Worm (Caenorhabditis elegans) whole organism, L3 larva: Measurements from ENCODE around the gene Y25C1A.7.

Source experiments
- ZK546.5 ChIP-seq: sonication (generic microtip); optimal IDR thresholded peaks from 2 replicates; lab custom pipeline; 2017; ENCODE audit warnings: missing biosample characterization, missing genetic modification characterization
- aly-2 ChIP-seq: fragments of 150-350 bp; optimal IDR thresholded peaks from 2 replicates; lab custom pipeline; 2014; ENCODE audit warnings: missing biosample characterization, missing genetic modification characterization
- ceh-28 ChIP-seq: fragments of 150-350 bp; optimal IDR thresholded peaks from 2 replicates; lab custom pipeline; 2014; ENCODE audit warnings: missing biosample characterization, missing genetic modification reagents, missing genetic modification characterization
- ceh-82 ChIP-seq: fragments of 150-350 bp; optimal IDR thresholded peaks from 2 replicates; lab custom pipeline; 2014; ENCODE audit warnings: missing biosample characterization, missing genetic modification characterization
- egl-27 ChIP-seq: sonication (generic microtip); optimal IDR thresholded peaks from 4 replicates; lab custom pipeline; 2017; ENCODE audit warnings: missing biosample characterization, missing genetic modification reagents, missing genetic modification characterization
- elt-2 ChIP-seq: sonication (generic microtip); optimal IDR thresholded peaks from 2 replicates; lab custom pipeline; 2016; ENCODE audit warnings: missing genetic modification reagents, mild to moderate bottlenecking, missing genetic modification characterization, missing compliant biosample characterization
- fos-1 ChIP-seq: fragments of 150-350 bp; optimal IDR thresholded peaks from 2 replicates; lab custom pipeline; 2014; ENCODE audit warnings: missing biosample characterization, missing genetic modification characterization
- lsy-12 ChIP-seq: sonication (generic microtip); optimal IDR thresholded peaks from 2 replicates; lab custom pipeline; 2016; ENCODE audit warnings: mild to moderate bottlenecking, missing genetic modification characterization, missing compliant biosample characterization
- mdl-1 ChIP-seq: fragments of 150-350 bp; optimal IDR thresholded peaks from 2 replicates; lab custom pipeline; 2014; ENCODE audit warnings: missing biosample characterization, missing genetic modification characterization
- nhr-11 ChIP-seq: fragments of 150-350 bp; optimal IDR thresholded peaks from 2 replicates; lab custom pipeline; 2014; ENCODE audit warnings: missing biosample characterization, missing genetic modification characterization
- nhr-12 ChIP-seq: fragments of 150-350 bp; optimal IDR thresholded peaks from 2 replicates; lab custom pipeline; 2014; ENCODE audit warnings: missing biosample characterization, missing genetic modification characterization
- nhr-76 ChIP-seq: fragments of 150-350 bp; sonication (generic microtip); optimal IDR thresholded peaks from 5 replicates; lab custom pipeline; 2014; ENCODE audit warnings: missing biosample characterization, missing genetic modification characterization
- nhr-77 ChIP-seq: fragments of 150-350 bp; optimal IDR thresholded peaks from 2 replicates; lab custom pipeline; 2014; ENCODE audit warnings: missing biosample characterization, missing genetic modification characterization
- ztf-11 ChIP-seq: fragments of 150-350 bp; optimal IDR thresholded peaks from 2 replicates; lab custom pipeline; 2014; ENCODE audit warnings: missing biosample characterization, missing genetic modification characterization

DNA sequence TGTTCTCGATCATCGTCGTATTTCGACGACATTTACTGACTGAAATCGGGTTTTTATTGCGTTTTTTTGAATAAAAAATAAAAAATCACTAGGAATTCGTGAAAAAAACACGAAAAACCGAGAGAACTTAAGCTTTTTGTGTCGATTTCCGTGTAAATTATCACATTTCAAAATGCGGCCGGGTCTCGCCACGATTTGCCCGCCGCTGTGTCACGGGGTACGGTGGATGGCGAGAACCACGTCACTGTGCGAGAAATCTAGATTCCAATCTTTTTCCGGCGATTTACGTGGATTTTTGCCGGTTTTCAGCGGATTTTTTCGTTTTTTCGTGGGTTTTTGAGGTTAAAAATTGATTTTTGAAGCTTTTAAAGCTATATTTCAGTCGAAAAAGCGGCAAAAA lies 6.1 kb upstream of the Y25C1A.7 start, which contains the start of gene Y25C1A.8:
- TF ChIP-seq ztf-11 (tag; lab: Kevin White, UChicago), result no peak
- TF ChIP-seq fos-1 (tag; lab: Kevin White, UChicago), result peak; percentile 23
- TF ChIP-seq elt-2 (tag; lab: Kevin White, UChicago), result peak; percentile 75
- TF ChIP-seq nhr-77 (tag; lab: Kevin White, UChicago), result peak; percentile 41
- no peak for TF ChIP-seq egl-27 (tag; lab: Kevin White, UChicago)
- peak; percentile 86 for TF ChIP-seq ceh-28
- TF ChIP-seq nhr-76 (tag; lab: Kevin White, UChicago), result no peak
- TF ChIP-seq aly-2 (tag; lab: Kevin White, UChicago), result peak; percentile 82
- TF ChIP-seq ceh-82 (tag; lab: Kevin White, UChicago), result peak; percentile 89
- peak; percentile 90 for TF ChIP-seq lsy-12 (tag; lab: Kevin White, UChicago)
- TF ChIP-seq nhr-11 (tag; lab: Kevin White, UChicago), result no peak
- no peak for TF ChIP-seq mdl-1 (tag; lab: Kevin White, UChicago)
- no peak for TF ChIP-seq nhr-12
- TF ChIP-seq ZK546.5 (tag; lab: Kevin White, UChicago), result peak; percentile 17
